Worm (Caenorhabditis elegans): ENCODE measurements around the gene R31.2.

ce11 chrV:11896322-11896898 is 21.0 kb upstream of the R31.2 start:
- TF ChIP-seq ceh-16 (tag; optimal IDR thresholded peaks at IDR 0.05) (no peak), blmp-1 (tag; optimal IDR thresholded peaks at IDR 0.05; ENCODE audit: insufficient read depth) (no peak), unc-62 (GFP tag; optimal IDR thresholded peaks at IDR 0.05) (no peak), R02D3.7 (tag; optimal IDR thresholded peaks at IDR 0.05) (no peak), ztf-1 (GFP tag; conservative IDR thresholded peaks at IDR 0.05) (no peak), ztf-11 (tag; optimal IDR thresholded peaks at IDR 0.05) (no peak), nhr-25 (tag; optimal IDR thresholded peaks at IDR 0.05) (peak; percentile 55), nhr-129 (tag; optimal IDR thresholded peaks at IDR 0.05) (peak; percentile 53)
